Fruit fly (Drosophila melanogaster): Measurements from ENCODE around the gene CG17065.

Gene CG17065

dm6 chrX:20235794-20236513 is 21.0 kb downstream of the CG17065 start, which contains the start of gene sw (continued):
- TF ChIP-seq gsb-n (tag; optimal IDR thresholded peaks at IDR 0.05), result no peak
- no peak for TF ChIP-seq NC2α (GFP tag; optimal IDR thresholded peaks at IDR 0.05)
- 0 out of 3 replicates have a peak, but pooled peaks have one; percentile 29 for TF ChIP-seq otp (GFP tag; IDR thresholded peaks at IDR 0.05)
- peak; percentile 51; the same call in 1 of the 2 replicates for TF ChIP-seq CG14667 (GFP tag; IDR thresholded peaks at IDR 0.05)
- TF ChIP-seq Doc2 (GFP tag; IDR thresholded peaks at IDR 0.05), result no peak
- no peak for TF ChIP-seq CG8478 (optimal IDR thresholded peaks at IDR 0.05)
- TF ChIP-seq H2.0 (GFP tag; IDR thresholded peaks at IDR 0.05), result peak; percentile 45; the same call in 1 of the 2 replicates
- TF ChIP-seq CG10321 (GFP tag; IDR thresholded peaks at IDR 0.05), result no peak
- peak in 1 of 3 experiments; percentile 31 for TF ChIP-seq Stat92E (GFP tag; optimal IDR thresholded peaks at IDR 0.05)
- peak; percentile 80 for TF ChIP-seq CG15696 (tag; optimal IDR thresholded peaks at IDR 0.05)
- peak; percentile 46; the same call in 1 of the 3 replicates for TF ChIP-seq H15 (GFP tag; IDR thresholded peaks at IDR 0.05)
- TF ChIP-seq fd64A (GFP tag; optimal IDR thresholded peaks at IDR 0.05), result no peak
- TF ChIP-seq lbe (GFP tag; optimal IDR thresholded peaks at IDR 0.05), result no peak
- peak; percentile 63 for TF ChIP-seq twi (tag; optimal IDR thresholded peaks at IDR 0.05)
- TF ChIP-seq Dref (GFP tag; IDR thresholded peaks at IDR 0.05), result peak; percentile 54
- TF ChIP-seq CG18599 (GFP tag; optimal IDR thresholded peaks at IDR 0.05), result peak; percentile 53
- peak; percentile 37 for TF ChIP-seq CG16863 (GFP tag; optimal IDR thresholded peaks at IDR 0.05)
- no peak for TF ChIP-seq nom (GFP tag; optimal IDR thresholded peaks at IDR 0.05)
- no peak for TF ChIP-seq insv (GFP tag; optimal IDR thresholded peaks at IDR 0.05)
- peak; percentile 48 for TF ChIP-seq CG8089 (GFP tag; optimal IDR thresholded peaks at IDR 0.05)
- TF ChIP-seq z (GFP tag; IDR thresholded peaks at IDR 0.05), result no peak
- no peak for TF ChIP-seq CG17568 (GFP tag; optimal IDR thresholded peaks at IDR 0.05)
- TF ChIP-seq exex (tag; optimal IDR thresholded peaks at IDR 0.05), result no peak
- TF ChIP-seq ap (GFP tag; IDR thresholded peaks at IDR 0.05), result no peak
- TF ChIP-seq bbx (GFP tag; IDR thresholded peaks at IDR 0.05; ENCODE audit: partially characterized antibody), result peak; percentile 85
- peak; percentile 94 for TF ChIP-seq vnd (GFP tag; IDR thresholded peaks at IDR 0.05; ENCODE audit: partially characterized antibody)
- peak; percentile 57 for TF ChIP-seq Dad (GFP tag; optimal IDR thresholded peaks at IDR 0.05)
- no peak for TF ChIP-seq CG2875 (GFP tag; optimal IDR thresholded peaks at IDR 0.05)
- peak; percentile 21 for TF ChIP-seq CG34376 (GFP tag; optimal IDR thresholded peaks at IDR 0.05)
- peak; percentile 35 for TF ChIP-seq CG30431 (GFP tag; optimal IDR thresholded peaks at IDR 0.05)
- no peak for TF ChIP-seq Sry-β (GFP tag; optimal IDR thresholded peaks at IDR 0.05)
- peak; percentile 53 for TF ChIP-seq CG10366 (GFP tag; IDR thresholded peaks at IDR 0.05)
- peak; percentile 27 for TF ChIP-seq az2 (GFP tag; optimal IDR thresholded peaks at IDR 0.05)
- TF ChIP-seq prd (optimal IDR thresholded peaks at IDR 0.05), result no peak
- peak; percentile 83 for TF ChIP-seq prd (GFP tag; IDR thresholded peaks at IDR 0.05)
- TF ChIP-seq mam (GFP tag; optimal IDR thresholded peaks at IDR 0.05), result peak; percentile 74
- no peak for TF ChIP-seq salm (tag; optimal IDR thresholded peaks at IDR 0.05)
- peak; percentile 32 for TF ChIP-seq Blimp-1 (GFP tag; optimal IDR thresholded peaks at IDR 0.05)
- TF ChIP-seq CG6654 (GFP tag; optimal IDR thresholded peaks at IDR 0.05), result no peak
- TF ChIP-seq CG10431 (GFP tag; optimal IDR thresholded peaks at IDR 0.05), result no peak
- TF ChIP-seq Ets65A (GFP tag), result peak; percentile 98
- TF ChIP-seq fd3F (GFP tag; optimal IDR thresholded peaks at IDR 0.05), result peak; percentile 31
- peak; percentile 17 for TF ChIP-seq wek (GFP tag; optimal IDR thresholded peaks at IDR 0.05)
- TF ChIP-seq CG5180 (GFP tag; optimal IDR thresholded peaks at IDR 0.05), result no peak
- TF ChIP-seq Ravus (GFP tag; IDR thresholded peaks at IDR 0.05), result no peak; the same call in 1 of the 2 replicates
- TF ChIP-seq CG6689 (GFP tag; IDR thresholded peaks at IDR 0.05), result peak; percentile 60; the same call in 1 of the 2 replicates
- peak; percentile 23 to 38 for TF ChIP-seq chif (GFP tag; optimal IDR thresholded peaks at IDR 0.05)
- TF ChIP-seq Antp (GFP tag; optimal IDR thresholded peaks at IDR 0.05), result peak; percentile 70
- TF ChIP-seq CG9876 (GFP tag; optimal IDR thresholded peaks at IDR 0.05), result peak; percentile 37
- TF ChIP-seq zf30C (GFP tag; optimal IDR thresholded peaks at IDR 0.05), result peak; percentile 82

Measured in whole organism, embryonic.